Worm (Caenorhabditis elegans): Measurements from ENCODE around the gene kgb-1.

DNA sequence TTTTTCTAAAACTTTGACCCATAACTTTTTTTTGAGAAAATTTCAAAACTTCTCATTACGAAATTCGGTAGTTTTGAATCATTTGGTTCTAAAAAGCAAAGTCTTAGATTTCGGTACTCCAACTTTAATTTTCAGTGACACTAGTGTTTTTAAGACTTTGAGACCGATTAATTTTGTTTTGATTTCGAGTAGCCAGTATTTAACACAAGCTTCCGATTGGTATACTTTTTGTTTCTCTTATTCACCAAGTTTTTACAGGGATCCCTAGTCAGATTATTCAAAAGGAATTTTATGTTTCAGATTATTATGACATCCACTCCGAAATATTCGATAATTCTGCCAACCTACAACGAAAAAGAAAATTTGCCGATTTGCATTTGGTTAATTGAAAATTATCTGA is 35.5 kb upstream of the kgb-1 start, which contains the start of gene dpm-1:
- no peak for TF ChIP-seq B0336.3 (GFP tag; IDR thresholded peaks at IDR 0.05)
- TF ChIP-seq snpc-3.4 (tag; optimal IDR thresholded peaks at IDR 0.05): no peak
- TF ChIP-seq ccch-3 (GFP tag; optimal IDR thresholded peaks at IDR 0.05): no peak
- TF ChIP-seq ets-4 (GFP tag; optimal IDR thresholded peaks at IDR 0.05): no peak
- no peak for TF ChIP-seq pha-4 (tag; optimal IDR thresholded peaks at IDR 0.05)

Measured in whole organism, young adult.